Worm (Caenorhabditis elegans): ENCODE data around the gene prdm-14.

The prdm-14 gene

ce11 chrX:9069070-9069469 lies 23.1 kb downstream of the prdm-14 start:
- TF ChIP-seq ceh-36 (tag; optimal IDR thresholded peaks at IDR 0.05), result no peak
- TF ChIP-seq flt-1 (GFP tag; IDR thresholded peaks at IDR 0.05), result no peak
- no peak for TF ChIP-seq tbx-37 (GFP tag; conservative IDR thresholded peaks at IDR 0.05)
- no peak for TF ChIP-seq tbx-11 (GFP tag; IDR thresholded peaks at IDR 0.05)
- TF ChIP-seq ama-1 (optimal IDR thresholded peaks at IDR 0.05), result no peak
- no peak for TF ChIP-seq ceh-13 (GFP tag; optimal IDR thresholded peaks at IDR 0.05)
- no peak for TF ChIP-seq ets-7 (tag; optimal IDR thresholded peaks at IDR 0.05)

ce11 chrX:9074497-9074896 lies 28.5 kb downstream of the prdm-14 start:
- TF ChIP-seq ceh-13 (GFP tag; optimal IDR thresholded peaks at IDR 0.05), result no peak
- no peak for TF ChIP-seq B0310.2 (tag; optimal IDR thresholded peaks at IDR 0.05)
- TF ChIP-seq tbx-37 (GFP tag; conservative IDR thresholded peaks at IDR 0.05), result no peak
- no peak for TF ChIP-seq flt-1 (GFP tag; IDR thresholded peaks at IDR 0.05)
- no peak for TF ChIP-seq hmbx-1 (tag; optimal IDR thresholded peaks at IDR 0.05)
- no peak for TF ChIP-seq sea-1 (GFP tag; conservative IDR thresholded peaks at IDR 0.05)
- TF ChIP-seq ama-1 (optimal IDR thresholded peaks at IDR 0.05), result no peak
- no peak for TF ChIP-seq tra-4 (tag; optimal IDR thresholded peaks at IDR 0.05)
- TF ChIP-seq hmg-4 (GFP tag; optimal IDR thresholded peaks at IDR 0.05), result no peak
- no peak for TF ChIP-seq ceh-36 (tag; optimal IDR thresholded peaks at IDR 0.05)
- TF ChIP-seq aly-1 (tag; optimal IDR thresholded peaks at IDR 0.05), result no peak
- no peak for TF ChIP-seq ets-7 (tag; optimal IDR thresholded peaks at IDR 0.05)
- TF ChIP-seq tbx-11 (GFP tag; IDR thresholded peaks at IDR 0.05), result no peak
- TF ChIP-seq F13C5.2 (tag; optimal IDR thresholded peaks at IDR 0.05), result no peak
- no peak for TF ChIP-seq scrt-1 (GFP tag; IDR thresholded peaks at IDR 0.05)

ce11 chrX:9076886-9077285 lies 30.9 kb downstream of the prdm-14 start, which contains the start of gene F47E1.1:
Gene F47E1.1, plus strand, starts transcription at chrX:9077186.
- TF ChIP-seq flt-1 (GFP tag; IDR thresholded peaks at IDR 0.05) (no peak), ceh-36 (tag; optimal IDR thresholded peaks at IDR 0.05) (no peak), ets-7 (tag; optimal IDR thresholded peaks at IDR 0.05) (no peak), scrt-1 (GFP tag; IDR thresholded peaks at IDR 0.05) (no peak), tra-4 (tag; optimal IDR thresholded peaks at IDR 0.05) (no peak), tbx-11 (GFP tag; IDR thresholded peaks at IDR 0.05) (no peak), pes-1 (GFP tag; IDR thresholded peaks at IDR 0.05) (no peak), hmbx-1 (tag; optimal IDR thresholded peaks at IDR 0.05) (no peak), hnd-1 (tag; optimal IDR thresholded peaks at IDR 0.05) (no peak), ama-1 (optimal IDR thresholded peaks at IDR 0.05) (no peak)

ce11 chrX:9078149-9078548 lies 32.1 kb downstream of the prdm-14 start:
- TF ChIP-seq sea-1 (GFP tag; conservative IDR thresholded peaks at IDR 0.05) (peak; percentile 78), F13C5.2 (tag; optimal IDR thresholded peaks at IDR 0.05) (peak; percentile 65), aly-1 (tag; optimal IDR thresholded peaks at IDR 0.05) (no peak), ets-7 (tag; optimal IDR thresholded peaks at IDR 0.05) (no peak), hmg-4 (GFP tag; optimal IDR thresholded peaks at IDR 0.05) (peak; percentile 60), ceh-13 (GFP tag; optimal IDR thresholded peaks at IDR 0.05) (no peak), ceh-36 (tag; optimal IDR thresholded peaks at IDR 0.05) (peak; percentile 35), hmbx-1 (tag; optimal IDR thresholded peaks at IDR 0.05) (no peak), scrt-1 (GFP tag; IDR thresholded peaks at IDR 0.05) (peak; percentile 89), tbx-11 (GFP tag; IDR thresholded peaks at IDR 0.05) (peak; percentile 79), pes-1 (GFP tag; IDR thresholded peaks at IDR 0.05) (peak; percentile 87), tbx-37 (GFP tag; conservative IDR thresholded peaks at IDR 0.05) (peak; percentile 78), hnd-1 (tag; optimal IDR thresholded peaks at IDR 0.05) (peak; percentile 3), flt-1 (GFP tag; IDR thresholded peaks at IDR 0.05) (peak; percentile 90), ama-1 (optimal IDR thresholded peaks at IDR 0.05) (no peak), tra-4 (tag; optimal IDR thresholded peaks at IDR 0.05) (peak; percentile 58), B0310.2 (tag; optimal IDR thresholded peaks at IDR 0.05) (no peak)

ce11 chrX:9081212-9081611 lies 35.2 kb downstream of the prdm-14 start:
- TF ChIP-seq sea-1 (GFP tag; conservative IDR thresholded peaks at IDR 0.05) (no peak), flt-1 (GFP tag; IDR thresholded peaks at IDR 0.05) (no peak), scrt-1 (GFP tag; IDR thresholded peaks at IDR 0.05) (no peak), F13C5.2 (tag; optimal IDR thresholded peaks at IDR 0.05) (no peak), aly-1 (tag; optimal IDR thresholded peaks at IDR 0.05) (no peak), tra-4 (tag; optimal IDR thresholded peaks at IDR 0.05) (no peak), tbx-37 (GFP tag; conservative IDR thresholded peaks at IDR 0.05) (no peak), tbx-11 (GFP tag; IDR thresholded peaks at IDR 0.05) (no peak), ama-1 (optimal IDR thresholded peaks at IDR 0.05) (no peak), hmbx-1 (tag; optimal IDR thresholded peaks at IDR 0.05) (no peak), hnd-1 (tag; optimal IDR thresholded peaks at IDR 0.05) (no peak), ets-7 (tag; optimal IDR thresholded peaks at IDR 0.05) (no peak)

- no peak for TF ChIP-seq ets-7 (tag; optimal IDR thresholded peaks at IDR 0.05)
Observed at ce11 chrX:9082646-9083045, 36.6 kb downstream of the prdm-14 start, which contains the start of gene ajm-1. Gene ajm-1, plus strand, starts transcription at chrX:9082946.

- TF ChIP-seq hnd-1 (tag; optimal IDR thresholded peaks at IDR 0.05), result no peak
Observed at ce11 chrX:9085864-9086263, 39.9 kb downstream of the prdm-14 start.

ce11 chrX:9088620-9089019 lies 42.6 kb downstream of the prdm-14 start:
- no peak for TF ChIP-seq flt-1 (GFP tag; IDR thresholded peaks at IDR 0.05)

- no peak for TF ChIP-seq scrt-1 (GFP tag; IDR thresholded peaks at IDR 0.05)
- 0 out of 2 replicates have a peak, but pooled peaks have one; percentile 49 for TF ChIP-seq sea-1 (GFP tag; conservative IDR thresholded peaks at IDR 0.05)
- TF ChIP-seq tra-4 (tag; optimal IDR thresholded peaks at IDR 0.05), result no peak
- no peak for TF ChIP-seq tbx-37 (GFP tag; conservative IDR thresholded peaks at IDR 0.05)
- no peak for TF ChIP-seq ceh-36 (tag; optimal IDR thresholded peaks at IDR 0.05)
- peak; percentile 51 for TF ChIP-seq hmg-4 (GFP tag; optimal IDR thresholded peaks at IDR 0.05)
- no peak for TF ChIP-seq pes-1 (GFP tag; IDR thresholded peaks at IDR 0.05)
- TF ChIP-seq tbx-11 (GFP tag; IDR thresholded peaks at IDR 0.05), result no peak
- no peak for TF ChIP-seq B0310.2 (tag; optimal IDR thresholded peaks at IDR 0.05)
Observed at ce11 chrX:9089536-9089935, 43.5 kb downstream of the prdm-14 start.

Measured in whole organism, early embryonic.